Worm (Caenorhabditis elegans) whole organism, midembryonic: ENCODE results near the gene unc-80.

Source experiments
- flt-1 ChIP-seq: fragments of 200-800 bp; sonication (Bioruptor generic); IDR thresholded peaks from 2 replicates; pipeline ENCODE4 v1.3.6; 2022; ENCODE audit warnings: missing genetic modification characterization, missing compliant biosample characterization
- klf-2 ChIP-seq: fragments of 200-800 bp; sonication (Bioruptor generic); conservative IDR thresholded peaks from 2 replicates; pipeline ENCODE4 v1.3.6; 2022; ENCODE audit warnings: missing genetic modification reagents, missing genetic modification characterization, missing compliant biosample characterization
- med-1 ChIP-seq: sonication (generic microtip); optimal IDR thresholded peaks from 2 replicates; lab custom pipeline; 2017; ENCODE audit warnings: missing genetic modification characterization, mild to moderate bottlenecking, missing compliant biosample characterization, antibody characterized with exemption, missing genetic modification reagents; ENCODE audit not compliant: insufficient read depth
- ztf-29 ChIP-seq: fragments of 200-800 bp; sonication (Bioruptor generic); IDR thresholded peaks from 2 replicates; pipeline ENCODE4 v1.3.6; 2022; ENCODE audit warnings: missing genetic modification reagents, missing genetic modification characterization, missing compliant biosample characterization

- TF ChIP-seq ztf-29 (GFP tag; lab: Robert Waterston, UW) (no peak), flt-1 (GFP tag; lab: Robert Waterston, UW) (no peak), klf-2 (GFP tag; lab: Robert Waterston, UW) (no peak), med-1 (GFP tag; lab: Kevin White, UChicago) (no peak)
Observed at ce11 chrV:20838565-20838964, 40.8 kb upstream of the unc-80 start, which contains the start of gene exos-7.
